Worm (Caenorhabditis elegans): ENCODE data around the gene tgt-2.

The tgt-2 gene

DNA sequence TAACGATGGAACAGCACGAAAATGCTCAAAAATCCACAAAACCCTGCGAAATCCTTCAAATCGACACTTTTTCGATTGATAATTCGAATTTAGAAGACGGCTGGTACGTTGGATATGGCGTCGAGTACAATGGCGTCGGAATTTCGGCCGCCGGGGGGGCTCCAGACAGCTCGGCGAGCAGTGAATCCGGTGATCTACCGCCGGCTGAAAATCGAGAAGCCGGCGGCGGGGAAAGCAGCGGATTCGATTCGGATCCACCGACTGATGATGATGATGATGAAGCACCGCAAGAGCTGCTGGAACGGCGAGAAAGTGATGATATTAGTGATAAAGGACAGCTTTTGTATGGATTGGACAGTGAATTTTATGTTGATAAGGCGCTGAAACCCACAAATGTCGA is 7.2 kb upstream of the tgt-2 start:
- TF ChIP-seq nhr-90 (tag; optimal IDR thresholded peaks at IDR 0.05; ENCODE audit: poor library complexity) (no peak), irx-1 (tag; optimal IDR thresholded peaks at IDR 0.05) (no peak), pag-3 (tag; optimal IDR thresholded peaks at IDR 0.05; ENCODE audit: borderline replicate concordance, insufficient read depth) (no peak), dsc-1 (tag; optimal IDR thresholded peaks at IDR 0.05) (no peak), skn-1 (tag; optimal IDR thresholded peaks at IDR 0.05) (no peak), zip-4 (GFP tag; optimal IDR thresholded peaks at IDR 0.05) (no peak), efl-1 (optimal IDR thresholded peaks at IDR 0.05) (no peak), efl-1 (GFP tag; optimal IDR thresholded peaks at IDR 0.05 in 1 of 2) (no peak), pqm-1 (tag; optimal IDR thresholded peaks at IDR 0.05) (no peak), nhr-77 (tag; optimal IDR thresholded peaks at IDR 0.05) (no peak), zag-1 (tag; optimal IDR thresholded peaks at IDR 0.05) (no peak), egl-13 (tag; optimal IDR thresholded peaks at IDR 0.05) (no peak), hlh-17 (GFP tag; optimal IDR thresholded peaks at IDR 0.05; ENCODE audit: borderline replicate concordance) (no peak), pax-3 (tag; optimal IDR thresholded peaks at IDR 0.05) (no peak)

DNA sequence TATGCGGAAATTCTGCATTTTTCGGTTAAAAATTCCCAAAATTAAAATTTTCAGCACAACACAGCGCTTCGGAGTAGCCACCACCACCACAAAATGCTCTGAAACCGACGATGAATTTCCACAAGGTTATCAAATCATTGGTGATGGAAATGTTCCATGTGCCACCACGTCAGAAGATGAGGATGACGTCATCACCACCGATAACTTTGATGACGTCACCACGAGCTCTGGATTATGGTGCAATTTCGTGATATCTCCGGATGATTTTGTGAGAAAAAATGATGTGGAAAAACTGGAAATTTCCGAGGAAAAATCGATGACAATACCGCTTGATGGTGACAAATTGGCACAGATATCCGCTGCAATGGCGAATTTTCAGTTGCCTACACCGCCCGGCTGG is 5.1 kb upstream of the tgt-2 start:
- TF ChIP-seq nhr-77 (tag; optimal IDR thresholded peaks at IDR 0.05) (no peak), efl-1 (optimal IDR thresholded peaks at IDR 0.05) (no peak), efl-1 (GFP tag; optimal IDR thresholded peaks at IDR 0.05 in 1 of 2) (peak in 1 of 2 experiments; percentile 25), lin-39 (tag; optimal IDR thresholded peaks at IDR 0.05) (no peak), C34B4.2 (tag; optimal IDR thresholded peaks at IDR 0.05) (no peak), ces-1 (GFP tag; optimal IDR thresholded peaks at IDR 0.05) (no peak), nhr-76 (tag; optimal IDR thresholded peaks at IDR 0.05) (no peak)

DNA sequence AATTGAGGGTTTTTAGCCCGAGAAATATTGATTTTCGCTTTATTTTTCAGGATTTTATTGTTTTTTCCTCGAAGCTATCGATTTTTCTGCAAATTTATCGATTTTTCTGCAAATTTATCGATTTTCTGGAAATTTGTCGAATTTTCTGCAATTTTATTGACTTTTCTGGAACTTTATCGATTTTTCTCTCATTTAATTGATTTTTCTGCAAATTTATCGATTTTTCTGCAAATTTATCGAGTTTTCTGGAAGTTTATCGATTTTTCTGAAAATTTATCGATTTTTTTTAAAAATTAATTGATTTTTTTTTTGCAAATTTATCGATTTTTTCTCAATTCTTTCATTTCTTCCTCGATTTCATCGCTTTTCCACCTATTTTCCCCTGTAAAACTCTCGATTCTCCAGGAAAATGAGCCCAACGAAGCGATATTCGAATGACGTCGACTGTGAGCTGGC is 4.6 kb upstream of the tgt-2 start, which contains the start of gene gtf-2F2:
gtf-2F2 (plus strand) TSS at position 406 of the 456 bp plus-strand sequence.
- TF ChIP-seq sptf-1 (tag; optimal IDR thresholded peaks at IDR 0.05) (no peak), mab-9 (GFP tag; IDR thresholded peaks at IDR 0.05) (no peak), unc-130 (tag; optimal IDR thresholded peaks at IDR 0.05) (no peak), nhr-71 (tag; optimal IDR thresholded peaks at IDR 0.05) (no peak), nhr-237 (tag; optimal IDR thresholded peaks at IDR 0.05) (no peak), aha-1 (tag; optimal IDR thresholded peaks at IDR 0.05) (no peak), C16A3.4 (tag; optimal IDR thresholded peaks at IDR 0.05) (no peak), fkh-10 (GFP tag; optimal IDR thresholded peaks at IDR 0.05) (no peak), nhr-12 (tag; optimal IDR thresholded peaks at IDR 0.05) (no peak), alr-1 (tag; optimal IDR thresholded peaks at IDR 0.05; ENCODE audit: borderline replicate concordance) (no peak), ets-5 (GFP tag; IDR thresholded peaks at IDR 0.05) (no peak), ztf-11 (tag; optimal IDR thresholded peaks at IDR 0.05) (no peak)

DNA sequence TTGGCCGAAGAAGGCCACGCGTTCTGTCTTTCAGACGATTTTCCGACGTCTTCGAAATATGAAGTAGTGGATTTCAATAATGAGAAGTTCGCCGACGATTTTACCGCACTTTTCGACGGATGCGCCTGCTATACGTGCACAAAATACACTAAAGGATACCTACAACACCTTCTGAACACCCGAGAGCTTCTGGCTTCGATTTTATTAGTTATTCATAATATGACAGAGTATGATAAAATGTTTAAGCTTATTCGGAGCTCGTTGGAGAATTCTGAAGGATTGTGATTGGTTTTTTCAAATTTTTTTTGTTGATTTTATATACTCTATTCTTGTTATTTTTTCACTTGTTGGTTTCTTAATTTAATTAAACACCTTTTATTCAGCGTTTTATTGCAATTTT is 2.4 kb downstream of the tgt-2 start:
- TF ChIP-seq tbx-2 (tag; optimal IDR thresholded peaks at IDR 0.05) (no peak), mef-2 (tag; optimal IDR thresholded peaks at IDR 0.05) (no peak), unc-130 (tag; optimal IDR thresholded peaks at IDR 0.05) (no peak), nhr-84 (tag; optimal IDR thresholded peaks at IDR 0.05) (no peak), unc-62 (GFP tag; optimal IDR thresholded peaks at IDR 0.05) (no peak), swsn-7 (tag; optimal IDR thresholded peaks at IDR 0.05) (no peak), egl-13 (tag; optimal IDR thresholded peaks at IDR 0.05) (no peak), nhr-19 (GFP tag; conservative IDR thresholded peaks at IDR 0.05) (no peak), F16B12.6 (tag; optimal IDR thresholded peaks at IDR 0.05) (no peak), mep-1 (tag; optimal IDR thresholded peaks at IDR 0.05) (no peak), unc-86 (tag; optimal IDR thresholded peaks at IDR 0.05) (no peak), nhr-71 (tag; optimal IDR thresholded peaks at IDR 0.05) (no peak), elt-2 (tag; optimal IDR thresholded peaks at IDR 0.05) (no peak), zip-4 (GFP tag; optimal IDR thresholded peaks at IDR 0.05) (no peak), nhr-90 (tag; optimal IDR thresholded peaks at IDR 0.05; ENCODE audit: poor library complexity) (no peak), lin-13 (GFP tag; optimal IDR thresholded peaks at IDR 0.05) (no peak), aly-2 (tag; optimal IDR thresholded peaks at IDR 0.05) (no peak), hpl-2 (GFP tag; optimal IDR thresholded peaks at IDR 0.05) (no peak), nhr-20 (tag; optimal IDR thresholded peaks at IDR 0.05) (no peak), mab-9 (GFP tag; IDR thresholded peaks at IDR 0.05) (no peak)
